Fruit fly (Drosophila melanogaster): ENCODE results near the gene TfIIFalpha.
A peak's percentile ranks its signal among the peaks of the same experiment; 100 is the strongest.

TfIIFalpha gene

DNA sequence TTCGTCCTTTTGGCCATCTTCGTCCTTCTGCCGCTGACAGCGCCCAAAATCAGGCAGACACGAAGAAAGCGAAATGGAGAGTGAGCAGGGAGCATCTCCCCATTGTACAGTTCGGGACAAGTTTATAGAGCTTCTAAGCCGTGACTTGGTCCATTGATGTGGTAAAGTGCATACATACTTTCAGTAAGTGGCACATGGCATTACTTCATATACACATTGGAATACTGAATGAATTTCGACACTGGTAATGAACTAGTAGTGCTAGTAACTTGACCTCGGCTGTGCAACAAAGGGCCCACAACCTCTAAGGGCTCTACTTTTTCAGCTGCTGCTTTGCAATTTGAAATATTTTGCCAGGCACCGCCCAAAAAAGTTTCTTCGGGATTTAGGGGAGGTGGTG is 36.0 kb downstream of the TfIIFalpha start (continued):
- TF ChIP-seq CG2875 (GFP tag; optimal IDR thresholded peaks at IDR 0.05): peak; percentile 52
- peak; percentile 87 for TF ChIP-seq Dbx (GFP tag; IDR thresholded peaks at IDR 0.05)
- peak; percentile 46; the same call in 1 of the 3 replicates for TF ChIP-seq CG11093 (GFP tag; IDR thresholded peaks at IDR 0.05)
- peak; percentile 48 for TF ChIP-seq Camta (GFP tag; optimal IDR thresholded peaks at IDR 0.05)
- no peak for TF ChIP-seq CG34224 (GFP tag; IDR thresholded peaks at IDR 0.05; ENCODE audit: partially characterized antibody)
- TF ChIP-seq run (tag; optimal IDR thresholded peaks at IDR 0.05): peak; percentile 35
- TF ChIP-seq chinmo (GFP tag; IDR thresholded peaks at IDR 0.05; ENCODE audit: partially characterized antibody): no peak
- no peak for TF ChIP-seq CG15696 (tag; optimal IDR thresholded peaks at IDR 0.05)
- no peak for TF ChIP-seq zf30C (GFP tag; optimal IDR thresholded peaks at IDR 0.05)
- peak; percentile 35 for TF ChIP-seq disco-r (GFP tag; optimal IDR thresholded peaks at IDR 0.05)
- peak; percentile 80 for TF ChIP-seq CG6813 (GFP tag; optimal IDR thresholded peaks at IDR 0.05)
- TF ChIP-seq CG15479 (GFP tag; optimal IDR thresholded peaks at IDR 0.05): no peak
- peak; percentile 90 for TF ChIP-seq Fer1 (GFP tag; optimal IDR thresholded peaks at IDR 0.05)
- TF ChIP-seq B-H2 (GFP tag; optimal IDR thresholded peaks at IDR 0.05): peak; percentile 47
- 0 out of 2 replicates have a peak, but pooled peaks have one; percentile 21 for TF ChIP-seq rib (GFP tag; IDR thresholded peaks at IDR 0.05)
- TF ChIP-seq p53 (GFP tag; optimal IDR thresholded peaks at IDR 0.05): peak; percentile 4
- peak; percentile 68 for TF ChIP-seq CoRest (tag; optimal IDR thresholded peaks at IDR 0.05)
- TF ChIP-seq CG3407 (GFP tag; optimal IDR thresholded peaks at IDR 0.05): peak; percentile 35
- no peak for TF ChIP-seq CG7745 (tag; optimal IDR thresholded peaks at IDR 0.05)
- peak; percentile 71 for TF ChIP-seq CG10147 (GFP tag; optimal IDR thresholded peaks at IDR 0.05)
- no peak for TF ChIP-seq bbx (GFP tag; IDR thresholded peaks at IDR 0.05; ENCODE audit: partially characterized antibody)
- peak; percentile 10 for TF ChIP-seq CG8290 (GFP tag; optimal IDR thresholded peaks at IDR 0.05)
- TF ChIP-seq CG8290 (tag; optimal IDR thresholded peaks at IDR 0.05): peak in 1 of 2 experiments; percentile 98
- TF ChIP-seq nerfin-1 (tag; optimal IDR thresholded peaks at IDR 0.05): peak; percentile 22
- TF ChIP-seq Kr (GFP tag; optimal IDR thresholded peaks at IDR 0.05): no peak
- TF ChIP-seq D19A (tag; optimal IDR thresholded peaks at IDR 0.05): peak; percentile 48
- TF ChIP-seq Xrp1 (GFP tag; IDR thresholded peaks at IDR 0.05): peak; percentile 73
- TF ChIP-seq CG6854 (GFP tag; optimal IDR thresholded peaks at IDR 0.05): peak; percentile 86
- peak; percentile 79; the same call in 2 of the 3 replicates for TF ChIP-seq ase (GFP tag; IDR thresholded peaks at IDR 0.05)
- TF ChIP-seq CG18011 (GFP tag; optimal IDR thresholded peaks at IDR 0.05): peak; percentile 65
- no peak for TF ChIP-seq Trl (optimal IDR thresholded peaks at IDR 0.05)
- peak; percentile 73 for TF ChIP-seq Trl (GFP tag; optimal IDR thresholded peaks at IDR 0.05)
- peak; percentile 85 for TF ChIP-seq HLH3B (GFP tag; IDR thresholded peaks at IDR 0.05)
- TF ChIP-seq dpn (GFP tag; optimal IDR thresholded peaks at IDR 0.05): peak; percentile 77 to 78
- peak; percentile 85 for TF ChIP-seq lilli (GFP tag; optimal IDR thresholded peaks at IDR 0.05)
- no peak for TF ChIP-seq Asciz (GFP tag; optimal IDR thresholded peaks at IDR 0.05)
- peak; percentile 78 for TF ChIP-seq Dad (GFP tag; optimal IDR thresholded peaks at IDR 0.05)
- peak; percentile 1 for TF ChIP-seq Jarid2 (GFP tag; optimal IDR thresholded peaks at IDR 0.05)
- TF ChIP-seq CG32772 (GFP tag; IDR thresholded peaks at IDR 0.05): peak; percentile 70
- TF ChIP-seq slou (GFP tag; optimal IDR thresholded peaks at IDR 0.05): peak; percentile 46
- peak; percentile 93 for TF ChIP-seq Hmr (GFP tag; optimal IDR thresholded peaks at IDR 0.05)
- TF ChIP-seq CG10267 (tag; optimal IDR thresholded peaks at IDR 0.05): peak; percentile 48
- TF ChIP-seq tna (GFP tag; IDR thresholded peaks at IDR 0.05; ENCODE audit: partially characterized antibody): no peak
- TF ChIP-seq CG8765 (GFP tag; IDR thresholded peaks at IDR 0.05): peak; percentile 70; the same call in 1 of the 2 replicates
- TF ChIP-seq gt (GFP tag; IDR thresholded peaks at IDR 0.05): no peak
- TF ChIP-seq crp (GFP tag; optimal IDR thresholded peaks at IDR 0.05): peak in 1 of 2 experiments; percentile 24
- peak; percentile 29 to 35 for TF ChIP-seq chif (GFP tag; optimal IDR thresholded peaks at IDR 0.05)
- peak; percentile 26 for TF ChIP-seq CG12942 (GFP tag; optimal IDR thresholded peaks at IDR 0.05)
- peak; percentile 76 for TF ChIP-seq H2.0 (GFP tag; IDR thresholded peaks at IDR 0.05)
- TF ChIP-seq CG15011 (GFP tag; optimal IDR thresholded peaks at IDR 0.05): peak; percentile 64

Measured in whole organism, embryonic.